Worm (Caenorhabditis elegans): ENCODE results near the gene T09B9.3.

Gene T09B9.3

DNA sequence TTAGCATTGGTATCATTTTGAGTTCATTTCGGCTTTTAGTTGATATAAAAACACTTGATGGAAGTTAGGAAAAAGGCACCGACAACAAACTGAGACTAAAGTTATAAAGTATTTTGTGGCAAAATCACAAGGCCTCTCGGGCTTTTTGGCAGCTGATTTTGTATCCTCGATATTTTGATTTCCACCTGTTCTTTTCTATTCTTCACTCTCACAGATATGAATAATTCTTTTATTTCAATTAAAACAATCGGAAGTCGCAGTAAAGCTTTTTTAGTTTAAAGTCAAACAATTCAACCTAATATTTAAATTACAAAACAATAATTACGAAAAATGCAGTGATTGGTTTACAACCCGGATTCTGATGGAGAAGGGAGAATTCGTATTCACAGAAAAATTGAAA is at the start of gene T09B9.3:
T09B9.3 (minus strand) TSS at position 101 of the 400 bp plus-strand sequence.
- no peak for TF ChIP-seq hlh-17 (GFP tag; optimal IDR thresholded peaks at IDR 0.05; ENCODE audit: borderline replicate concordance)
- no peak for TF ChIP-seq unc-98 (GFP tag; IDR thresholded peaks at IDR 0.05)
- no peak for TF ChIP-seq nhr-28 (tag; optimal IDR thresholded peaks at IDR 0.05)
- TF ChIP-seq elt-3 (tag; optimal IDR thresholded peaks at IDR 0.05) = no peak
- TF ChIP-seq lin-35 (GFP tag; optimal IDR thresholded peaks at IDR 0.05) = no peak
- TF ChIP-seq ceh-8 (GFP tag; optimal IDR thresholded peaks at IDR 0.05) = no peak
- TF ChIP-seq pqm-1 (tag; optimal IDR thresholded peaks at IDR 0.05) = no peak
- TF ChIP-seq ztf-11 (tag; optimal IDR thresholded peaks at IDR 0.05) = no peak
- TF ChIP-seq nhr-76 (tag; optimal IDR thresholded peaks at IDR 0.05) = no peak
- TF ChIP-seq nhr-11 (tag; optimal IDR thresholded peaks at IDR 0.05) = no peak
- TF ChIP-seq lsy-2 (tag; optimal IDR thresholded peaks at IDR 0.05) = no peak
- no peak for TF ChIP-seq ceh-88 (GFP tag; IDR thresholded peaks at IDR 0.05)
- TF ChIP-seq nhr-84 (tag; optimal IDR thresholded peaks at IDR 0.05) = no peak
- no peak for TF ChIP-seq rnt-1 (tag; optimal IDR thresholded peaks at IDR 0.05)

- peak; percentile 96 for TF ChIP-seq fkh-10 (GFP tag; optimal IDR thresholded peaks at IDR 0.05)
- peak; percentile 65 for TF ChIP-seq lin-14 (GFP tag; optimal IDR thresholded peaks at IDR 0.05)
- TF ChIP-seq blmp-1 (tag; optimal IDR thresholded peaks at IDR 0.05) = no peak
- no peak for TF ChIP-seq nhr-11 (tag; optimal IDR thresholded peaks at IDR 0.05)
Measured at ce11 chrX:9807377-9808048, 46.3 kb upstream of the T09B9.3 start, which contains the start of gene lgc-47. Gene lgc-47 (minus strand): TSS chrX:9807662.

- TF ChIP-seq nhr-11 (tag; optimal IDR thresholded peaks at IDR 0.05) = no peak
- no peak for TF ChIP-seq blmp-1 (tag; optimal IDR thresholded peaks at IDR 0.05)
- no peak for TF ChIP-seq fos-1 (tag; optimal IDR thresholded peaks at IDR 0.05)
- peak; percentile 17 for TF ChIP-seq lin-14 (GFP tag; optimal IDR thresholded peaks at IDR 0.05)
- peak; percentile 1 for TF ChIP-seq ces-1 (GFP tag; optimal IDR thresholded peaks at IDR 0.05)
- TF ChIP-seq vab-15 (tag; optimal IDR thresholded peaks at IDR 0.05) = no peak
- TF ChIP-seq fkh-10 (GFP tag; optimal IDR thresholded peaks at IDR 0.05) = peak; percentile 73
- TF ChIP-seq fkh-8 (tag; optimal IDR thresholded peaks at IDR 0.05) = no peak
- TF ChIP-seq ceh-90 (tag; optimal IDR thresholded peaks at IDR 0.05) = no peak
- TF ChIP-seq snpc-4 (tag; optimal IDR thresholded peaks at IDR 0.05) = no peak
Measured at ce11 chrX:9805426-9805825, 44.3 kb upstream of the T09B9.3 start.

DNA sequence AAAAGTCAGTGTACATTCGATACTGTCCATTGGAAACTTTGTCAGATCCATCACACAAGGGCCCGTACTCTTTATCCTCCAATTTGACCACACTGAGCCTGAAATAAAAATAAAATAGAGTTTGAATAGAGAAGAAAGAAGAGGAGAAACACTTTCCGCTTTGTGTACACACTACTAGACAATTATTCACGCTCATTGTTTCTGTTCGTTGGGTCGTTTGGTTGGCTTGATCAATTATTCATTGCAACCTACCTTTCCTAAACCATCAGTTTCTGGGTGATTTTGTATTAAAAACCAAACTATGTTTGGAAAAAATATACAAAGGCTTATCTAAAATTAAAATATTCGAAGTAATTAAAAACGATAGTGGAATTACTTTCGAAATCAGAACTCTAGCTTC is 43.6 kb upstream of the T09B9.3 start:
- TF ChIP-seq lin-13 (GFP tag; optimal IDR thresholded peaks at IDR 0.05) (no peak), efl-1 (optimal IDR thresholded peaks at IDR 0.05) (no peak), efl-1 (GFP tag; optimal IDR thresholded peaks at IDR 0.05 in 1 of 2) (peak in 1 of 2 experiments; percentile 50)

- TF ChIP-seq mdl-1 (tag; optimal IDR thresholded peaks at IDR 0.05) (no peak), ces-1 (GFP tag; optimal IDR thresholded peaks at IDR 0.05) (peak; percentile 83), nhr-12 (tag; optimal IDR thresholded peaks at IDR 0.05) (no peak), hlh-17 (GFP tag; optimal IDR thresholded peaks at IDR 0.05; ENCODE audit: borderline replicate concordance) (no peak), nhr-71 (tag; optimal IDR thresholded peaks at IDR 0.05) (peak; percentile 35), nhr-47 (tag; optimal IDR thresholded peaks at IDR 0.05) (peak; percentile 17), ets-5 (GFP tag; IDR thresholded peaks at IDR 0.05) (no peak), mab-9 (GFP tag; IDR thresholded peaks at IDR 0.05) (no peak), pag-3 (tag; optimal IDR thresholded peaks at IDR 0.05; ENCODE audit: borderline replicate concordance, insufficient read depth) (no peak), zip-4 (GFP tag; optimal IDR thresholded peaks at IDR 0.05) (no peak), skn-1 (tag; optimal IDR thresholded peaks at IDR 0.05) (no peak), pqm-1 (tag; optimal IDR thresholded peaks at IDR 0.05) (no peak), lin-14 (GFP tag; optimal IDR thresholded peaks at IDR 0.05) (peak; percentile 81), lin-13 (GFP tag; optimal IDR thresholded peaks at IDR 0.05) (no peak), sptf-1 (tag; optimal IDR thresholded peaks at IDR 0.05) (no peak), efl-1 (optimal IDR thresholded peaks at IDR 0.05) (no peak), efl-1 (GFP tag; optimal IDR thresholded peaks at IDR 0.05 in 1 of 2) (peak in 1 of 2 experiments; percentile 46), nhr-237 (tag; optimal IDR thresholded peaks at IDR 0.05) (no peak), nhr-28 (tag; optimal IDR thresholded peaks at IDR 0.05) (no peak), unc-30 (tag; optimal IDR thresholded peaks at IDR 0.05) (no peak), aly-2 (tag; optimal IDR thresholded peaks at IDR 0.05) (no peak), egl-13 (tag; optimal IDR thresholded peaks at IDR 0.05) (no peak), C04F5.9 (tag; optimal IDR thresholded peaks at IDR 0.05) (no peak), C16A3.4 (tag; optimal IDR thresholded peaks at IDR 0.05) (no peak), tbx-2 (tag; optimal IDR thresholded peaks at IDR 0.05) (peak; percentile 23), fkh-10 (GFP tag; optimal IDR thresholded peaks at IDR 0.05) (peak; percentile 88), grh-1 (GFP tag; IDR thresholded peaks at IDR 0.05) (no peak)
Measured at ce11 chrX:9803603-9804002, 42.4 kb upstream of the T09B9.3 start.

Data from whole organism, L1 larva.